Fruit fly (Drosophila melanogaster) Kc167 (cell line): Measurements from ENCODE around the gene sba.

Experiments
- Myc ChIP-seq: fragments of >200 bp; optimal IDR thresholded peaks from 2 replicates; lab custom pipeline; 2017; ENCODE audit warnings: missing external identifiers
- Sin3A ChIP-seq: fragments of >200 bp; optimal IDR thresholded peaks from 2 replicates; lab custom pipeline; 2018; ENCODE audit warnings: missing external identifiers
- h ChIP-seq: fragments of >200 bp; optimal IDR thresholded peaks from 3 replicates; lab custom pipeline; 2018; ENCODE audit warnings: missing external identifiers
- insv ChIP-seq: fragments of >200 bp; optimal IDR thresholded peaks from 3 replicates; lab custom pipeline; 2018; ENCODE audit warnings: missing external identifiers
- psq ChIP-seq: fragments of >200 bp; optimal IDR thresholded peaks from 2 replicates; lab custom pipeline; 2017; ENCODE audit warnings: missing external identifiers
- ttk ChIP-seq: sonication (Bioruptor generic); optimal IDR thresholded peaks from 2 replicates; lab custom pipeline; 2017; ENCODE audit warnings: missing external identifiers

sba gene

dm6 chr3R:23912349-23912748 is 10.4 kb downstream of the sba start:
- TF ChIP-seq Sin3A (lab: Kevin White, UChicago) (no peak), ttk (lab: Kevin White, UChicago) (no peak), psq (lab: Kevin White, UChicago) (no peak), Myc (lab: Kevin White, UChicago) (no peak), insv (no peak), h (lab: Kevin White, UChicago) (no peak)

dm6 chr3R:23911073-23911690 is 11.6 kb downstream of the sba start:
- TF ChIP-seq Sin3A (lab: Kevin White, UChicago) (no peak), psq (lab: Kevin White, UChicago) (no peak), h (lab: Kevin White, UChicago) (no peak), Myc (lab: Kevin White, UChicago) (no peak), insv (no peak), ttk (lab: Kevin White, UChicago) (no peak)

- TF ChIP-seq ttk (lab: Kevin White, UChicago) (no peak), psq (lab: Kevin White, UChicago) (no peak), Sin3A (lab: Kevin White, UChicago) (no peak), Myc (lab: Kevin White, UChicago) (no peak), h (lab: Kevin White, UChicago) (no peak), insv (no peak)
These were observed 12.4 kb downstream of the sba start for dm6 chr3R:23910260-23910887.

- TF ChIP-seq Sin3A (lab: Kevin White, UChicago): no peak
- no peak for TF ChIP-seq psq (lab: Kevin White, UChicago)
- no peak for TF ChIP-seq Myc (lab: Kevin White, UChicago)
- TF ChIP-seq h (lab: Kevin White, UChicago): no peak
- TF ChIP-seq ttk (lab: Kevin White, UChicago): no peak
- no peak for TF ChIP-seq insv
These were observed 13.4 kb downstream of the sba start for dm6 chr3R:23909347-23909862.

dm6 chr3R:23903425-23903824 is 19.3 kb downstream of the sba start:
- TF ChIP-seq psq (lab: Kevin White, UChicago) (no peak), insv (no peak), h (lab: Kevin White, UChicago) (no peak), Sin3A (lab: Kevin White, UChicago) (no peak), ttk (lab: Kevin White, UChicago) (no peak), Myc (lab: Kevin White, UChicago) (no peak)

dm6 chr3R:23902557-23902956 is 20.2 kb downstream of the sba start:
- no peak for TF ChIP-seq Myc (lab: Kevin White, UChicago)
- TF ChIP-seq psq (lab: Kevin White, UChicago): no peak
- TF ChIP-seq insv: no peak
- TF ChIP-seq Sin3A (lab: Kevin White, UChicago): no peak
- no peak for TF ChIP-seq ttk (lab: Kevin White, UChicago)
- no peak for TF ChIP-seq h (lab: Kevin White, UChicago)

dm6 chr3R:23902034-23902433 is 20.7 kb downstream of the sba start:
- no peak for TF ChIP-seq ttk (lab: Kevin White, UChicago)
- TF ChIP-seq psq (lab: Kevin White, UChicago): no peak
- no peak for TF ChIP-seq Myc (lab: Kevin White, UChicago)
- TF ChIP-seq h (lab: Kevin White, UChicago): no peak
- TF ChIP-seq insv: no peak
- TF ChIP-seq Sin3A (lab: Kevin White, UChicago): no peak

- TF ChIP-seq Myc (lab: Kevin White, UChicago) (no peak), ttk (lab: Kevin White, UChicago) (no peak), insv (no peak)
These were observed 22.7 kb downstream of the sba start for dm6 chr3R:23900092-23900491.

- TF ChIP-seq psq (lab: Kevin White, UChicago) (no peak), h (lab: Kevin White, UChicago) (no peak), insv (no peak), Myc (lab: Kevin White, UChicago) (no peak), Sin3A (lab: Kevin White, UChicago) (no peak), ttk (lab: Kevin White, UChicago) (no peak)
These were observed 29.3 kb downstream of the sba start, which contains the start of gene tbrd-1 for dm6 chr3R:23893460-23893859. TSS of gene tbrd-1 (minus strand) at chr3R:23893560.

- TF ChIP-seq psq (lab: Kevin White, UChicago): no peak
- no peak for TF ChIP-seq Sin3A (lab: Kevin White, UChicago)
- no peak for TF ChIP-seq ttk (lab: Kevin White, UChicago)
- no peak for TF ChIP-seq Myc (lab: Kevin White, UChicago)
- TF ChIP-seq h (lab: Kevin White, UChicago): no peak
- no peak for TF ChIP-seq insv
These were observed 31.9 kb downstream of the sba start, which contains the start of gene TfIIA-S for dm6 chr3R:23890886-23891285. TSS of gene TfIIA-S (minus strand) at chr3R:23891060.

- TF ChIP-seq Sin3A (lab: Kevin White, UChicago) (no peak), h (lab: Kevin White, UChicago) (no peak), insv (no peak), psq (lab: Kevin White, UChicago) (no peak), Myc (lab: Kevin White, UChicago) (no peak), ttk (lab: Kevin White, UChicago) (no peak)
These were observed 32.9 kb downstream of the sba start, which contains the start of gene Pli for dm6 chr3R:23889922-23890321. TSS of gene Pli (minus strand) at chr3R:23890052.
